Fruit fly (Drosophila melanogaster) S2 (cell line): ENCODE data around the gene ppk22.

Experiments
- CG8478 ChIP-seq: fragments of >200 bp; optimal IDR thresholded peaks from 2 replicates; lab custom pipeline; 2018
- CTCF ChIP-seq, 2 experiments: fragments of >200 bp; optimal IDR thresholded peaks; 2 replicates each; lab custom pipeline; 2018

DNA sequence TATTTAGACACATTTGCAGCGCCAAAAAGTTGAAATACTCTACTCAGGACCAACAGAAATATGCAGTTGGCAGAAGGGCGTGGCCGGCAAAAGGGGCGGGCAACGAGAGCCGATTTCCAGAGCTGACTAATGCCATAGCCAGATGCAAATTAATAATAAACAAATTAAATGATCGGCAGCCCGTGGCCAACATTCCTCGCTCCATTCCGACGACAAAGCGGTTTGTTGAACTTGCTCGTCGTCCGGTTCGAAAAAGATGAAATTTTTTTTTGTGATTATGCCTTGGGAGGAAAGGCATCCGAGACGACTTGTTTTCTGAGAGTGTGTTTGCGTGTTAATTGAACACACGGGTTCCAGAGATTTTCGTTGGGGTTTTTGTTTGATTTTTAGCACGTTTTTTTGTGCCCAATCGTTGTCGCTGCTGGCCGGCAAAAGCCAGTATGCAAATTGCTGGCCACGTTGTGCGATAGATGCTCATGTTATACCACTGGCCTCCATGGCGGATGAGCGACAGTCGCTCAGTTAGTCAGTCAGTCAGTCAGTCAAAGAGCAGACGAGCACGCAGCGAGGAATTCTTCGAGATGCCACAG lies 29.8 kb upstream of the ppk22 start:
- no peak for TF ChIP-seq CTCF (optimal IDR thresholded peaks at IDR 0.05; lab: Kevin White, UChicago)
- TF ChIP-seq CG8478 (lab: Kevin White, UChicago) = no peak
